ENCODE assay signal across 4 worm cellular contexts in genomic region chrIII:7726500-7726899, ce11.
TF ChIP-seq lines count a peak whose summit lies in the region.

No protein-coding gene starts in this region.

TF ChIP-seq in whole organism, L1 larva, 84 proteins besides CTCF, POLR2A, EP300 and RAD21 (continues in another document):
- TF ChIP-seq F16B12.6 (tag; optimal IDR thresholded peaks at IDR 0.05; lab: Kevin White, UChicago): no peak
- TF ChIP-seq mef-2 (tag; optimal IDR thresholded peaks at IDR 0.05; lab: Kevin White, UChicago): no peak
- peak; percentile 42 for TF ChIP-seq nhr-71 (tag; optimal IDR thresholded peaks at IDR 0.05; lab: Kevin White, UChicago)
- no peak for TF ChIP-seq zip-4 (GFP tag; optimal IDR thresholded peaks at IDR 0.05; lab: Kevin White, UChicago)
- TF ChIP-seq snu-23 (GFP tag; optimal IDR thresholded peaks at IDR 0.05; lab: Kevin White, UChicago): peak; percentile 16
- peak; percentile 68 for TF ChIP-seq fkh-8 (tag; optimal IDR thresholded peaks at IDR 0.05; lab: Kevin White, UChicago)
- TF ChIP-seq xbp-1 (tag; optimal IDR thresholded peaks at IDR 0.05; lab: Kevin White, UChicago): no peak
- TF ChIP-seq nhr-28 (tag; optimal IDR thresholded peaks at IDR 0.05; lab: Kevin White, UChicago): no peak
- TF ChIP-seq dsc-1 (tag; optimal IDR thresholded peaks at IDR 0.05; lab: Kevin White, UChicago): peak; percentile 62
- TF ChIP-seq unc-98 (GFP tag; IDR thresholded peaks at IDR 0.05; lab: Robert Waterston, UW): no peak
- TF ChIP-seq nhr-19 (GFP tag; conservative IDR thresholded peaks at IDR 0.05; lab: Robert Waterston, UW): no peak
- TF ChIP-seq ama-1 (optimal IDR thresholded peaks at IDR 0.05; lab: Kevin White, UChicago): no peak
- no peak for TF ChIP-seq swsn-7 (tag; optimal IDR thresholded peaks at IDR 0.05; lab: Kevin White, UChicago)
- no peak for TF ChIP-seq irx-1 (tag; optimal IDR thresholded peaks at IDR 0.05; lab: Kevin White, UChicago)
- no peak for TF ChIP-seq blmp-1 (tag; optimal IDR thresholded peaks at IDR 0.05; lab: Kevin White, UChicago)
- TF ChIP-seq ceh-82 (tag; optimal IDR thresholded peaks at IDR 0.05; lab: Kevin White, UChicago): no peak
- TF ChIP-seq nhr-11 (tag; optimal IDR thresholded peaks at IDR 0.05; lab: Kevin White, UChicago): no peak
- TF ChIP-seq efl-1 (optimal IDR thresholded peaks at IDR 0.05; lab: Kevin White, UChicago): no peak
- no peak for TF ChIP-seq efl-1 (GFP tag; optimal IDR thresholded peaks at IDR 0.05 in 1 of 2; lab: Kevin White, UChicago)
- TF ChIP-seq nhr-85 (tag; lab: Kevin White, UChicago): no peak
- TF ChIP-seq elt-2 (tag; optimal IDR thresholded peaks at IDR 0.05; lab: Kevin White, UChicago): no peak
- no peak for TF ChIP-seq lsy-2 (tag; optimal IDR thresholded peaks at IDR 0.05; lab: Kevin White, UChicago)
- no peak for TF ChIP-seq ceh-63 (GFP tag; optimal IDR thresholded peaks at IDR 0.05; lab: Kevin White, UChicago)
- peak; percentile 29 for TF ChIP-seq pax-3 (tag; optimal IDR thresholded peaks at IDR 0.05; lab: Kevin White, UChicago)
- TF ChIP-seq unc-30 (tag; optimal IDR thresholded peaks at IDR 0.05; lab: Kevin White, UChicago): no peak

TF ChIP-seq in whole organism, L2 larva, 48 proteins besides CTCF, POLR2A, EP300 and RAD21:
- TF ChIP-seq Y55F3AM.14 (GFP tag; optimal IDR thresholded peaks at IDR 0.05; lab: Kevin White, UChicago): no peak
- TF ChIP-seq crh-2 (tag; optimal IDR thresholded peaks at IDR 0.05; lab: Kevin White, UChicago): no peak
- TF ChIP-seq nhr-11 (tag; optimal IDR thresholded peaks at IDR 0.05; lab: Kevin White, UChicago): no peak
- TF ChIP-seq elt-1 (tag; optimal IDR thresholded peaks at IDR 0.05; lab: Kevin White, UChicago): no peak
- no peak for TF ChIP-seq ceh-16 (tag; optimal IDR thresholded peaks at IDR 0.05; lab: Kevin White, UChicago)
- TF ChIP-seq unc-55 (GFP tag; optimal IDR thresholded peaks at IDR 0.05; lab: Kevin White, UChicago): peak; percentile 13
- TF ChIP-seq peb-1 (tag; optimal IDR thresholded peaks at IDR 0.05; lab: Kevin White, UChicago): no peak

TF ChIP-seq in whole organism, L3 larva, 47 proteins besides CTCF, POLR2A, EP300 and RAD21:
- peak; percentile 65 for TF ChIP-seq pha-4 (tag; optimal IDR thresholded peaks at IDR 0.05; lab: Kevin White, UChicago)
- TF ChIP-seq ceh-16 (tag; optimal IDR thresholded peaks at IDR 0.05; lab: Kevin White, UChicago): no peak

TF ChIP-seq in whole organism, L4 larva, 104 proteins besides CTCF, POLR2A, EP300 and RAD21:
- TF ChIP-seq tag-97 (GFP tag; IDR thresholded peaks at IDR 0.05; lab: Robert Waterston, UW) (no peak), nhr-11 (tag; optimal IDR thresholded peaks at IDR 0.05; lab: Kevin White, UChicago) (peak; percentile 6)
TF ChIP-seq in whole organism, L4 larva: peak in this region for 1.

Comparison
In these comparisons a context has a peak if more than half of its experiments do, and no peak if none do; other contexts are left out.
1. Of the 29 proteins assayed by ChIP-seq in both whole organism, L4 larva and whole organism, L1 larva: peak only in whole organism, L4 larva: nhr-11; only in whole organism, L1 larva: none; in both: none; in neither: 28.